Worm (Caenorhabditis elegans) whole organism, L2 larva: ENCODE results near the gene T16G12.12.

Source experiments
- R02D3.7 ChIP-seq: fragments of 150-350 bp; optimal IDR thresholded peaks from 2 replicates; lab custom pipeline; 2014; ENCODE audit warnings: missing biosample characterization, missing genetic modification characterization
- ZK546.5 ChIP-seq: sonication (generic microtip); optimal IDR thresholded peaks from 2 replicates; lab custom pipeline; 2017; ENCODE audit warnings: missing biosample characterization, missing genetic modification characterization
- alr-1 ChIP-seq: fragments of 150-350 bp; optimal IDR thresholded peaks from 2 replicates; lab custom pipeline; 2014; ENCODE audit warnings: missing biosample characterization, missing genetic modification characterization
- aly-2 ChIP-seq: fragments of 150-350 bp; optimal IDR thresholded peaks from 2 replicates; lab custom pipeline; 2014; ENCODE audit warnings: missing biosample characterization, missing genetic modification characterization
- blmp-1 ChIP-seq: sonication (generic microtip); optimal IDR thresholded peaks from 2 replicates; lab custom pipeline; 2017; ENCODE audit warnings: missing genetic modification characterization, mild to moderate bottlenecking, missing compliant biosample characterization, antibody characterized with exemption, moderate library complexity; ENCODE audit not compliant: insufficient read depth
- ceh-82 ChIP-seq: fragments of 150-350 bp; optimal IDR thresholded peaks from 2 replicates; lab custom pipeline; 2014; ENCODE audit warnings: missing biosample characterization, missing genetic modification characterization
- crh-2 ChIP-seq: sonication (generic microtip); optimal IDR thresholded peaks from 2 replicates; lab custom pipeline; 2017; ENCODE audit warnings: missing biosample characterization, missing genetic modification characterization
- dmd-4 ChIP-seq: sonication (generic microtip); optimal IDR thresholded peaks from 2 replicates; lab custom pipeline; 2017; ENCODE audit warnings: missing biosample characterization, missing genetic modification characterization
- egl-27 ChIP-seq: sonication (generic microtip); optimal IDR thresholded peaks from 3 replicates; lab custom pipeline; 2017; ENCODE audit warnings: missing biosample characterization, missing genetic modification reagents, missing genetic modification characterization
- elt-1 ChIP-seq: fragments of 150-350 bp; optimal IDR thresholded peaks from 2 replicates; lab custom pipeline; 2014; ENCODE audit warnings: missing biosample characterization, missing genetic modification characterization
- fos-1 ChIP-seq: fragments of 150-350 bp; optimal IDR thresholded peaks from 2 replicates; lab custom pipeline; 2014; ENCODE audit warnings: missing biosample characterization, missing genetic modification characterization
- lin-11 ChIP-seq: fragments of 150-350 bp; sonication (generic microtip); optimal IDR thresholded peaks from 2 replicates; lab custom pipeline; 2014; ENCODE audit warnings: missing biosample characterization, missing genetic modification characterization, inconsistent platforms, mixed read lengths
- mab-5 ChIP-seq: fragments of 150-350 bp; optimal IDR thresholded peaks from 2 replicates; lab custom pipeline; 2014; ENCODE audit warnings: missing biosample characterization, missing genetic modification characterization
- mdl-1 ChIP-seq, 2 experiments: fragments of 150-350 bp in 1 of 2; sonication (generic microtip) in 1 of 2; optimal IDR thresholded peaks; 2 replicates each; lab custom pipeline; 2017; ENCODE audit warnings: missing biosample characterization in 2 of 2, missing genetic modification characterization in 2 of 2
- nhr-12 ChIP-seq: fragments of 150-350 bp; optimal IDR thresholded peaks from 2 replicates; lab custom pipeline; 2014; ENCODE audit warnings: missing biosample characterization, missing genetic modification characterization
- nhr-21 ChIP-seq: fragments of 150-350 bp; optimal IDR thresholded peaks from 2 replicates; lab custom pipeline; 2014; ENCODE audit warnings: missing biosample characterization, missing genetic modification characterization
- sem-4 ChIP-seq: fragments of 150-350 bp; optimal IDR thresholded peaks from 2 replicates; lab custom pipeline; 2014; ENCODE audit warnings: missing biosample characterization, missing genetic modification reagents, missing genetic modification characterization
- skn-1 ChIP-seq: sonication (generic microtip); optimal IDR thresholded peaks from 2 replicates; lab custom pipeline; 2017; ENCODE audit warnings: missing biosample characterization, missing genetic modification characterization
- sma-3 ChIP-seq: sonication (generic microtip); optimal IDR thresholded peaks from 2 replicates; lab custom pipeline; 2016; ENCODE audit warnings: missing genetic modification reagents, missing genetic modification characterization, missing compliant biosample characterization
- unc-55 ChIP-seq: fragments of 150-350 bp; sonication (generic microtip); optimal IDR thresholded peaks from 3 replicates; lab custom pipeline; 2014; ENCODE audit warnings: missing biosample characterization, missing genetic modification reagents, missing genetic modification characterization
- zag-1 ChIP-seq: fragments of 150-350 bp; optimal IDR thresholded peaks from 2 replicates; lab custom pipeline; 2014; ENCODE audit warnings: missing biosample characterization, missing genetic modification characterization
- ztf-1 ChIP-seq: fragments of 200-800 bp; sonication (Bioruptor generic); conservative IDR thresholded peaks from 2 replicates; pipeline ENCODE4 v1.3.6; 2022; ENCODE audit warnings: missing genetic modification characterization, missing compliant biosample characterization
- ztf-11 ChIP-seq: sonication (generic microtip); optimal IDR thresholded peaks from 2 replicates; lab custom pipeline; 2017; ENCODE audit warnings: missing biosample characterization, missing genetic modification characterization
- ztf-4 ChIP-seq: fragments of 150-350 bp; optimal IDR thresholded peaks from 2 replicates; lab custom pipeline; 2014; ENCODE audit warnings: missing biosample characterization, missing genetic modification characterization

The T16G12.12 gene

DNA sequence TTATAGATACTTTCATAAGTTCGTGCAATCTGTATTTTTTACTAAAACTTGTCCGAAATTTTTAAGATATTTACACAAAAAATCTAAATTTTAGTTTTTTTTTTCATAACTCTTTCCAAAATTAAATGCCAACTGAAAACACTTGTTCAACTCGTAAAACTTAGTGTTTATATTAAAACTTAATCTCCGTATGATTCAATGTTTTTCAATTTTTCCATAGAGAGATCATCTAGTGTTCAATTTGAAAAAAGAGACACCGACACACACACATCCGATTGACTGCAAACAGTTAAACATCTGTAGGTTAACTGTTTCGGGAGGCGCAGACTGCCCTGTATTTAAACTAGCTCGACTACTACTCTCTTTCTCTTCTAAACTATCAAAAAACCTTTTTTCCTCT, 55.6 kb downstream of the T16G12.12 start, which contains the start of gene T16H12.9:
Gene T16H12.9 (plus strand): TSS at position 301 of the 400 bp plus-strand sequence.
- TF ChIP-seq ztf-4 (tag; lab: Kevin White, UChicago): no peak
- TF ChIP-seq ztf-11 (tag; lab: Kevin White, UChicago): no peak
- no peak for TF ChIP-seq skn-1
- no peak for TF ChIP-seq egl-27 (tag; lab: Kevin White, UChicago)
- no peak for TF ChIP-seq alr-1 (tag; lab: Kevin White, UChicago)
- no peak for TF ChIP-seq crh-2
- TF ChIP-seq lin-11: no peak
- TF ChIP-seq fos-1 (tag; lab: Kevin White, UChicago): no peak
- no peak for TF ChIP-seq R02D3.7 (tag; lab: Kevin White, UChicago)
- TF ChIP-seq nhr-12 (tag; lab: Kevin White, UChicago): no peak
- TF ChIP-seq mdl-1 (tag; optimal IDR thresholded peaks at IDR 0.05; lab: Kevin White, UChicago): no peak
- no peak for TF ChIP-seq sem-4 (tag; lab: Kevin White, UChicago)
- TF ChIP-seq, all 48 proteins: peak for 0

DNA sequence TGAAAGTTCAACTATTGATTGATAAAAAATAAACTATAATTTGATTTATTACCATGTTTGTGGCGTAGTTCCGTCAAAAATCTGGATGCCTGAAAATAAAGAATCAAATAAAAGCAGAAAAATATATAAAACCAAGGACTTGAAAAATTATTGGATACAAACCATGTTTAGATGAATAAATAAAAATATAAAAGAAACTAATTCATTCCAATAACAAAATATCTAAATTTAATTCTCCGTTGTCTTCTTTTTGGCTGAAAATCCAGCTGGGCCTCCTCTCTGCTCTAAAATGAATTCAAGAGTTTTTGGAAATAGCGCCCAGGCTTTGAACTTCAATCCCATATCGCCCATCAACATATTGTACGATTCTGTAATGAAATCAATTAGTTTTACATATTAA, 59.5 kb downstream of the T16G12.12 start, which contains the start of gene vps-29:
Gene vps-29 (minus strand): TSS at position 101 of the 400 bp plus-strand sequence.
- TF ChIP-seq aly-2 (tag; lab: Kevin White, UChicago) (no peak), mdl-1 (tag; optimal IDR thresholded peaks at IDR 0.05; lab: Kevin White, UChicago) (no peak), unc-55 (GFP tag; lab: Kevin White, UChicago) (no peak), nhr-12 (tag; lab: Kevin White, UChicago) (no peak), elt-1 (tag; lab: Kevin White, UChicago) (no peak), ceh-82 (tag; lab: Kevin White, UChicago) (no peak), mab-5 (no peak), ztf-1 (no peak), blmp-1 (tag; lab: Kevin White, UChicago) (no peak), nhr-21 (tag; lab: Kevin White, UChicago) (no peak), ZK546.5 (no peak), dmd-4 (tag; lab: Kevin White, UChicago) (no peak), sma-3 (GFP tag; lab: Kevin White, UChicago) (no peak), lin-11 (no peak), skn-1 (no peak), zag-1 (no peak), sem-4 (tag; lab: Kevin White, UChicago) (no peak), alr-1 (tag; lab: Kevin White, UChicago) (no peak), ztf-11 (tag; lab: Kevin White, UChicago) (no peak)
